Fruit fly (Drosophila melanogaster) whole organism, embryonic: ENCODE results near the gene Cyp4d1.

Source experiments
- Antp ChIP-seq: fragments of 200-800 bp; sonication (Bioruptor generic); optimal IDR thresholded peaks from 3 replicates; lab custom pipeline; 2016; ENCODE audit warnings: missing biosample characterization, missing genetic modification characterization
- CG10565 ChIP-seq: fragments of 200-800 bp; sonication (Bioruptor generic); optimal IDR thresholded peaks from 3 replicates; lab custom pipeline; 2016; ENCODE audit warnings: missing biosample characterization, mild to moderate bottlenecking, missing genetic modification characterization
- CG11398 ChIP-seq: fragments of 200-800 bp; sonication (Bioruptor generic); optimal IDR thresholded peaks from 2 replicates; lab custom pipeline; 2016; ENCODE audit warnings: missing biosample characterization, missing genetic modification characterization
- CG11560 ChIP-seq: fragments of 200-800 bp; sonication (Bioruptor generic); IDR thresholded peaks from 3 replicates; pipeline ENCODE4 v1.3.6; 2022; ENCODE audit warnings: missing biosample characterization, missing genetic modification characterization
- CG12104 ChIP-seq: fragments of 200-800 bp; sonication (Bioruptor generic); optimal IDR thresholded peaks from 3 replicates; lab custom pipeline; 2016; ENCODE audit warnings: missing biosample characterization, missing genetic modification characterization
- CG12659 ChIP-seq: fragments of 200-800 bp; sonication (Bioruptor generic); optimal IDR thresholded peaks from 3 replicates; lab custom pipeline; 2017; ENCODE audit warnings: mild to moderate bottlenecking, missing biosample characterization, missing genetic modification reagents, missing genetic modification characterization
- CG14710 ChIP-seq: fragments of 200-800 bp; sonication (Bioruptor generic); optimal IDR thresholded peaks from 3 replicates; lab custom pipeline; 2019; ENCODE audit warnings: missing biosample characterization, mild to moderate bottlenecking, missing genetic modification characterization, moderate library complexity
- CG15269 ChIP-seq: fragments of 200-800 bp; sonication (Bioruptor generic); optimal IDR thresholded peaks from 2 replicates; lab custom pipeline; 2018; ENCODE audit warnings: missing biosample characterization, mild to moderate bottlenecking, missing genetic modification characterization, moderate library complexity
- CG15479 ChIP-seq: fragments of 200-800 bp; sonication (Bioruptor generic); optimal IDR thresholded peaks from 3 replicates; lab custom pipeline; 2019; ENCODE audit warnings: missing biosample characterization, mild to moderate bottlenecking, missing genetic modification characterization, moderate library complexity
- CG17328 ChIP-seq: fragments of 200-800 bp; sonication (Bioruptor generic); IDR thresholded peaks from 2 replicates; pipeline ENCODE4 v1.3.6; 2022; ENCODE audit warnings: missing biosample characterization, missing genetic modification characterization
- CG18764 ChIP-seq: fragments of 200-800 bp; sonication (Bioruptor generic); optimal IDR thresholded peaks from 3 replicates; lab custom pipeline; 2016; ENCODE audit warnings: missing biosample characterization, missing genetic modification characterization
- CG2129 ChIP-seq: fragments of 200-800 bp; sonication (Bioruptor generic); IDR thresholded peaks from 2 replicates; pipeline ENCODE4 v1.3.6; 2022; ENCODE audit warnings: missing biosample characterization, missing genetic modification characterization; ENCODE audit not compliant: partially characterized antibody
- CG32772 ChIP-seq: fragments of 200-800 bp; sonication (Bioruptor generic); IDR thresholded peaks from 2 replicates; pipeline ENCODE4 v1.3.6; 2022; ENCODE audit warnings: missing biosample characterization, missing genetic modification characterization
- CG33213 ChIP-seq: fragments of 200-800 bp; sonication (Bioruptor generic); optimal IDR thresholded peaks from 3 replicates; lab custom pipeline; 2016; ENCODE audit warnings: missing biosample characterization, missing genetic modification characterization
- CG4404 ChIP-seq: fragments of 200-800 bp; sonication (Bioruptor generic); IDR thresholded peaks from 2 replicates; pipeline ENCODE4 v1.3.6; 2022; ENCODE audit warnings: missing biosample characterization, missing genetic modification characterization
- CG4424 ChIP-seq: fragments of 200-800 bp; sonication (Bioruptor generic); optimal IDR thresholded peaks from 3 replicates; lab custom pipeline; 2016; ENCODE audit warnings: missing biosample characterization, missing genetic modification characterization
- CG4820 ChIP-seq: fragments of 200-800 bp; sonication (Bioruptor generic); optimal IDR thresholded peaks from 3 replicates; lab custom pipeline; 2016; ENCODE audit warnings: missing biosample characterization, missing genetic modification characterization
- CG6254 ChIP-seq: fragments of 200-800 bp; sonication (Bioruptor generic); optimal IDR thresholded peaks from 3 replicates; lab custom pipeline; 2017; ENCODE audit warnings: mild to moderate bottlenecking, missing biosample characterization, missing genetic modification reagents, missing genetic modification characterization
- CG6683 ChIP-seq: fragments of 200-800 bp; sonication (Bioruptor generic); optimal IDR thresholded peaks from 2 replicates; lab custom pipeline; 2017; ENCODE audit warnings: missing biosample characterization, mild to moderate bottlenecking, missing genetic modification characterization, missing genetic modification reagents
- CG6765 ChIP-seq: fragments of 200-800 bp; sonication (Bioruptor generic); optimal IDR thresholded peaks from 3 replicates; lab custom pipeline; 2017; ENCODE audit warnings: missing biosample characterization, mild to moderate bottlenecking, missing genetic modification characterization
- CG7928 ChIP-seq: fragments of 200-800 bp; sonication (Bioruptor generic); optimal IDR thresholded peaks from 2 replicates; lab custom pipeline; 2017; ENCODE audit warnings: missing biosample characterization, mild to moderate bottlenecking, missing genetic modification characterization
- CG9932 ChIP-seq: fragments of 200-800 bp; sonication (Bioruptor generic); IDR thresholded peaks from 2 replicates; pipeline ENCODE4 v1.3.6; 2022; ENCODE audit warnings: missing biosample characterization, missing genetic modification characterization
- D ChIP-seq, 2 experiments: fragments of 200-800 bp in 1 of 2; fragments of >200 bp in 1 of 2; sonication (Bioruptor generic) in 1 of 2; optimal IDR thresholded peaks; 2 replicates in 1 of 2; 3 replicates in 1 of 2; lab custom pipeline; 2017; ENCODE audit warnings: mild to moderate bottlenecking in 1 of 2, missing biosample characterization in 1 of 2, missing genetic modification characterization in 1 of 2, missing genetic modification reagents in 1 of 2
- Dek ChIP-seq: fragments of 200-800 bp; sonication (Bioruptor generic); optimal IDR thresholded peaks from 3 replicates; lab custom pipeline; 2019; ENCODE audit warnings: missing biosample characterization, mild to moderate bottlenecking, missing genetic modification characterization, moderate library complexity
- Dfd ChIP-seq, 2 experiments: fragments of >200 bp; optimal IDR thresholded peaks; 2 replicates each; lab custom pipeline; 2017; ENCODE audit warnings: missing biosample characterization in 2 of 2, missing genetic modification characterization in 2 of 2
- H15 ChIP-seq: fragments of 200-800 bp; sonication (Bioruptor generic); IDR thresholded peaks from 3 replicates; pipeline ENCODE4 v1.3.6; 2022; ENCODE audit warnings: missing biosample characterization, missing genetic modification characterization
- HHEX ChIP-seq: fragments of 200-800 bp; sonication (Bioruptor generic); optimal IDR thresholded peaks from 3 replicates; lab custom pipeline; 2017; ENCODE audit warnings: missing biosample characterization, mild to moderate bottlenecking, missing genetic modification characterization, missing genetic modification reagents
- Hmx ChIP-seq: fragments of 200-800 bp; sonication (Bioruptor generic); optimal IDR thresholded peaks from 2 replicates; lab custom pipeline; 2016; ENCODE audit warnings: missing biosample characterization, missing genetic modification characterization
- MBD-R2 ChIP-seq: fragments of 200-800 bp; sonication (Bioruptor generic); IDR thresholded peaks from 2 replicates; pipeline ENCODE4 v1.3.6; 2022; ENCODE audit warnings: missing biosample characterization, missing genetic modification characterization
- Poxn ChIP-seq: fragments of 200-800 bp; sonication (Bioruptor generic); IDR thresholded peaks from 2 replicates; pipeline ENCODE4 v1.3.6; 2022; ENCODE audit warnings: missing biosample characterization, missing genetic modification characterization
- Sox100B ChIP-seq: fragments of 200-800 bp; sonication (Bioruptor generic); optimal IDR thresholded peaks from 3 replicates; lab custom pipeline; 2018; ENCODE audit warnings: missing biosample characterization, mild to moderate bottlenecking, missing genetic modification characterization
- Sox102F ChIP-seq: fragments of 200-800 bp; sonication (Bioruptor generic); optimal IDR thresholded peaks from 2 replicates; lab custom pipeline; 2018; ENCODE audit warnings: missing biosample characterization, mild to moderate bottlenecking, missing genetic modification characterization, moderate library complexity
- Taf1 ChIP-seq: fragments of 200-800 bp; sonication (Bioruptor generic); IDR thresholded peaks from 2 replicates; pipeline ENCODE4 v1.3.6; 2022; ENCODE audit warnings: missing biosample characterization, missing genetic modification characterization
- Vsx1 ChIP-seq: fragments of 200-800 bp; sonication (Bioruptor generic); optimal IDR thresholded peaks from 2 replicates; lab custom pipeline; 2017; ENCODE audit warnings: missing biosample characterization, mild to moderate bottlenecking, missing genetic modification characterization, missing genetic modification reagents
- br ChIP-seq: fragments of >200 bp; optimal IDR thresholded peaks from 2 replicates; lab custom pipeline; 2017
- dimm ChIP-seq: fragments of 200-800 bp; sonication (Bioruptor generic); IDR thresholded peaks from 2 replicates; pipeline ENCODE4 v1.3.6; 2022; ENCODE audit warnings: missing biosample characterization, missing genetic modification characterization
- gcm2 ChIP-seq: fragments of 200-800 bp; sonication (Bioruptor generic); optimal IDR thresholded peaks from 2 replicates; lab custom pipeline; 2016; ENCODE audit warnings: missing biosample characterization, missing genetic modification characterization
- ham ChIP-seq: fragments of 200-800 bp; sonication (Bioruptor generic); IDR thresholded peaks from 2 replicates; pipeline ENCODE4 v1.3.6; 2022; ENCODE audit warnings: missing biosample characterization, missing genetic modification characterization
- lbe ChIP-seq: fragments of 200-800 bp; sonication (Bioruptor generic); optimal IDR thresholded peaks from 2 replicates; lab custom pipeline; 2016; ENCODE audit warnings: missing biosample characterization, mild to moderate bottlenecking, missing genetic modification characterization
- lmd ChIP-seq: fragments of 200-800 bp; sonication (Bioruptor generic); IDR thresholded peaks from 2 replicates; pipeline ENCODE4 v1.3.6; 2022; ENCODE audit warnings: missing biosample characterization, missing genetic modification characterization
- mirr ChIP-seq: fragments of 200-800 bp; sonication (Bioruptor generic); optimal IDR thresholded peaks from 3 replicates; lab custom pipeline; 2018; ENCODE audit warnings: missing biosample characterization, mild to moderate bottlenecking, missing genetic modification characterization
- pros ChIP-seq: fragments of 200-800 bp; sonication (Bioruptor generic); optimal IDR thresholded peaks from 3 replicates; lab custom pipeline; 2019; ENCODE audit warnings: missing biosample characterization, mild to moderate bottlenecking, missing genetic modification characterization, moderate library complexity
- ro ChIP-seq: fragments of 200-800 bp; sonication (Bioruptor generic); IDR thresholded peaks from 2 replicates; pipeline ENCODE4 v1.3.6; 2022; ENCODE audit warnings: missing biosample characterization, missing genetic modification characterization
- sens-2 ChIP-seq: fragments of 200-800 bp; sonication (Bioruptor generic); IDR thresholded peaks from 2 replicates; pipeline ENCODE4 v1.3.6; 2022; ENCODE audit warnings: missing biosample characterization, missing genetic modification characterization
- sr ChIP-seq: fragments of 200-800 bp; sonication (Bioruptor generic); IDR thresholded peaks from 3 replicates; pipeline ENCODE4 v1.3.6; 2022; ENCODE audit warnings: missing biosample characterization, missing genetic modification characterization
- unc-4 ChIP-seq: fragments of 200-800 bp; sonication (Bioruptor generic); IDR thresholded peaks from 2 replicates; pipeline ENCODE4 v1.3.6; 2022; ENCODE audit warnings: missing biosample characterization, missing genetic modification characterization; ENCODE audit not compliant: partially characterized antibody
- vfl ChIP-seq: fragments of 200-800 bp; sonication (Bioruptor generic); optimal IDR thresholded peaks from 2 replicates; lab custom pipeline; 2016; ENCODE audit warnings: missing biosample characterization, missing genetic modification characterization
- vvl ChIP-seq: fragments of 200-800 bp; sonication (Bioruptor generic); IDR thresholded peaks from 2 replicates; pipeline ENCODE4 v1.3.6; 2022; ENCODE audit warnings: missing biosample characterization, missing genetic modification characterization
- zen2 ChIP-seq: fragments of 200-800 bp; sonication (Bioruptor generic); IDR thresholded peaks from 3 replicates; pipeline ENCODE4 v1.3.6; 2022; ENCODE audit warnings: missing biosample characterization, missing genetic modification characterization; ENCODE audit not compliant: partially characterized antibody

Gene Cyp4d1

DNA sequence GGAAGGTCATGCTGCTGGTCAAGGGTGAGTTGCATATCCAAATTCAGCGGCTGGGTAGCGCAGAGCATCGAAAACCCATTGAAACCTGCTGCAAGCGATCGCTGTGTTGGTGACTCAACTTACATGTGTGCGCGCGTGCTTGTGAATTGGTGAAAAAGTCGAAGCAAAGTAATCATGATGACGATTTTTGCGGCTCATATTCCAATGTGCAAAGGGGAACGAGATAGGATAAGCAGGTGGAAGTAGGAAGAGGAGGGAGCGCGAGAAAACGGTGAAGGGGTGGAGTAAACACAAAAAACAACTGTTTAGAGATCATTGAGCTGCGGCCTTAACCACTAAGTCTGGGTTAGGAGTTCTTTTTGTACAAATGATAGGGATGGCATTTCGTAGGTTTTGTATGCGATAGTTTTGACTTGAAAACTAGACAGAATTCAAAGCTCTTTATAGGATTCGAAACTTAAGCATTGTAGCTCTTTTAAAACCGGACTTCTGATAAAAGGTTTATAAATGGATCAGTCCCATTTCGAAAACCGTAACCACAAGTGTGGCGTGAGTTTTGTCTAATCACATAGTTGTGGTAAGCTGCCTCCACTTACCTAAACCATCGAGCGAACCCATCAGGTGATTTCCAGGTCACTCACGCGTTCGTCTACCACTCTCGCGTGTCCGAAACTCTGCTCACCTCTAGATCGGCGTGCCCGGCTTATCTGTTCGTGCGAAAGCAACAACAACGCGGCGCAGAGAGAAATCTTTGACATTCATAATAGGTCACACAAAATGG, 16.1 kb downstream of the Cyp4d1 start (continued):
- no peak for TF ChIP-seq CG4820 (GFP tag; lab: Kevin White, UChicago)
- TF ChIP-seq Vsx1 (GFP tag; lab: Kevin White, UChicago): no peak
- TF ChIP-seq lmd (GFP tag; lab: Robert Waterston, UW): peak; percentile 35; the same call in 1 of the 2 replicates
- TF ChIP-seq CG9932: peak; percentile 63; the same call in 1 of the 2 replicates
- TF ChIP-seq CG12659: peak; percentile 21
- TF ChIP-seq sr (GFP tag; lab: Robert Waterston, UW): no peak
- TF ChIP-seq CG6765: peak; percentile 32
- TF ChIP-seq CG15269 (tag; lab: Kevin White, UChicago): peak; percentile 58
- no peak for TF ChIP-seq CG7928 (GFP tag; lab: Kevin White, UChicago)
- TF ChIP-seq CG4424 (GFP tag; lab: Kevin White, UChicago): peak; percentile 8
- peak; percentile 37; the same call in 1 of the 2 replicates for TF ChIP-seq CG4404 (GFP tag; lab: Robert Waterston, UW)
- TF ChIP-seq CG15479 (GFP tag; lab: Kevin White, UChicago): peak; percentile 27
- peak; percentile 2 for TF ChIP-seq CG14710 (tag; lab: Kevin White, UChicago)
- TF ChIP-seq Sox100B (GFP tag; lab: Kevin White, UChicago): no peak
- TF ChIP-seq zen2 (GFP tag; lab: Robert Waterston, UW): peak; percentile 72; the same call in 1 of the 3 replicates
- TF ChIP-seq HHEX (GFP tag; lab: Kevin White, UChicago): peak; percentile 2
- TF ChIP-seq CG17328 (GFP tag; lab: Robert Waterston, UW): no peak
- no peak for TF ChIP-seq Dfd (GFP tag; optimal IDR thresholded peaks at IDR 0.05; lab: Kevin White, UChicago)
- TF ChIP-seq CG11398 (GFP tag; lab: Kevin White, UChicago): no peak
- TF ChIP-seq CG33213: no peak
- no peak for TF ChIP-seq gcm2 (GFP tag; lab: Kevin White, UChicago)
- no peak for TF ChIP-seq CG6254 (GFP tag; lab: Kevin White, UChicago)
- TF ChIP-seq br (lab: Kevin White, UChicago): no peak
- peak; percentile 27 for TF ChIP-seq Antp
- no peak for TF ChIP-seq Poxn (GFP tag; lab: Robert Waterston, UW)
- TF ChIP-seq Sox102F (GFP tag; lab: Kevin White, UChicago): peak; percentile 21
- TF ChIP-seq Hmx (GFP tag; lab: Kevin White, UChicago): no peak
- TF ChIP-seq CG12104 (GFP tag; lab: Kevin White, UChicago): no peak
- no peak for TF ChIP-seq CG32772
- no peak for TF ChIP-seq ham (GFP tag; lab: Robert Waterston, UW)
- TF ChIP-seq CG10565 (GFP tag; lab: Kevin White, UChicago): no peak
- no peak for TF ChIP-seq sens-2 (GFP tag; lab: Robert Waterston, UW)
- no peak; the same call in 1 of the 2 replicates for TF ChIP-seq vvl (GFP tag; lab: Robert Waterston, UW)
- no peak for TF ChIP-seq ro (GFP tag; lab: Robert Waterston, UW)
- TF ChIP-seq D (optimal IDR thresholded peaks at IDR 0.05; lab: Kevin White, UChicago): peak; percentile 13
- TF ChIP-seq D (GFP tag; optimal IDR thresholded peaks at IDR 0.05; lab: Kevin White, UChicago): no peak
- TF ChIP-seq Taf1 (GFP tag; lab: Robert Waterston, UW): 0 out of 2 replicates have a peak, but pooled peaks have one; percentile 35
- TF ChIP-seq CG11560 (tag; lab: Robert Waterston, UW): no peak
- TF ChIP-seq vfl (GFP tag; lab: Kevin White, UChicago): no peak
- TF ChIP-seq lbe: no peak
- TF ChIP-seq dimm (GFP tag; lab: Robert Waterston, UW): 0 out of 2 replicates have a peak, but pooled peaks have one; percentile 20
- no peak for TF ChIP-seq Dek
- TF ChIP-seq CG2129 (GFP tag; lab: Robert Waterston, UW): peak; percentile 72
- TF ChIP-seq MBD-R2 (GFP tag; lab: Robert Waterston, UW): no peak; the same call in none of the 2 replicates
- TF ChIP-seq pros (GFP tag; lab: Kevin White, UChicago): no peak
- TF ChIP-seq CG6683 (GFP tag; lab: Kevin White, UChicago): no peak
- peak; percentile 23 for TF ChIP-seq mirr (GFP tag; lab: Kevin White, UChicago)
- TF ChIP-seq H15 (GFP tag; lab: Robert Waterston, UW): 0 out of 3 replicates have a peak, but pooled peaks have one; percentile 12
- no peak for TF ChIP-seq CG18764 (GFP tag; lab: Kevin White, UChicago)
- TF ChIP-seq unc-4 (GFP tag; lab: Robert Waterston, UW): peak; percentile 76
